Worm (Caenorhabditis elegans) whole organism, young adult: ENCODE measurements around the gene E02H1.5.

ENCODE experiments used
- B0019.2 ChIP-seq: fragments of 200-800 bp; sonication (Bioruptor generic); conservative IDR thresholded peaks from 2 replicates; pipeline ENCODE4 v1.3.6; 2022; ENCODE audit warnings: missing genetic modification reagents, missing genetic modification characterization, missing compliant biosample characterization
- B0035.1 ChIP-seq: sonication (generic microtip); optimal IDR thresholded peaks from 2 replicates; lab custom pipeline; 2016; ENCODE audit warnings: missing genetic modification characterization, mild to moderate bottlenecking, missing compliant biosample characterization, missing genotype, missing genetic modification reagents
- C06A6.2 ChIP-seq: fragments of 200-800 bp; sonication (Bioruptor generic); conservative IDR thresholded peaks from 2 replicates; pipeline ENCODE4 v1.3.6; 2022; ENCODE audit warnings: missing genetic modification characterization, missing compliant biosample characterization
- D2030.7 ChIP-seq: fragments of 200-800 bp; sonication (Bioruptor generic); IDR thresholded peaks from 2 replicates; pipeline ENCODE4 v1.3.6; 2022; ENCODE audit warnings: missing genetic modification reagents, missing genetic modification characterization, missing compliant biosample characterization
- F33H1.4 ChIP-seq: fragments of 200-800 bp; sonication (Bioruptor generic); IDR thresholded peaks from 2 replicates; pipeline ENCODE4 v1.3.6; 2022; ENCODE audit warnings: missing genetic modification reagents, missing genetic modification characterization, missing compliant biosample characterization
- F39B2.1 ChIP-seq: fragments of 200-800 bp; sonication (Bioruptor generic); IDR thresholded peaks from 2 replicates; pipeline ENCODE4 v1.3.6; 2022; ENCODE audit warnings: missing genetic modification reagents, missing genetic modification characterization, missing compliant biosample characterization
- F49E8.2 ChIP-seq: sonication (generic microtip); optimal IDR thresholded peaks from 3 replicates; lab custom pipeline; 2017; ENCODE audit warnings: missing genetic modification characterization, mild to moderate bottlenecking, missing compliant biosample characterization, antibody characterized with exemption, moderate library complexity; ENCODE audit not compliant: insufficient read depth
- K12H6.12 ChIP-seq: fragments of 200-800 bp; sonication (Bioruptor generic); optimal IDR thresholded peaks from 2 replicates; lab custom pipeline; 2018; ENCODE audit warnings: mild to moderate bottlenecking, missing genetic modification characterization, missing compliant biosample characterization
- Y53F4B.3 ChIP-seq: fragments of 200-800 bp; sonication (Bioruptor generic); IDR thresholded peaks from 2 replicates; pipeline ENCODE4 v1.3.6; 2022; ENCODE audit warnings: missing genetic modification reagents, missing genetic modification characterization, missing compliant biosample characterization
- Y95B8A.8 ChIP-seq: fragments of 200-800 bp; sonication (Bioruptor generic); IDR thresholded peaks from 2 replicates; pipeline ENCODE4 v1.3.6; 2022; ENCODE audit warnings: missing genetic modification reagents, missing genetic modification characterization, missing compliant biosample characterization
- ZK185.1 ChIP-seq: sonication (generic microtip); optimal IDR thresholded peaks from 2 replicates; lab custom pipeline; 2016; ENCODE audit warnings: mild to moderate bottlenecking, missing genetic modification characterization, missing compliant biosample characterization; ENCODE audit not compliant: poor library complexity, severe bottlenecking
- ama-1 ChIP-seq, 3 experiments: fragments of 150-350 bp in 1 of 3; sonication (generic microtip) in 2 of 3; optimal IDR thresholded peaks; 2 replicates each; lab custom pipeline; 2014 to 2018; ENCODE audit warnings: missing biosample characterization in 2 of 3, missing genetic modification characterization in 2 of 3, missing genetic modification reagents in 2 of 3
- atf-7 ChIP-seq: sonication (generic microtip); optimal IDR thresholded peaks from 2 replicates; lab custom pipeline; 2017; ENCODE audit warnings: mild to moderate bottlenecking, missing genetic modification characterization, missing compliant biosample characterization
- athp-1 ChIP-seq: sonication (generic microtip); optimal IDR thresholded peaks from 2 replicates; lab custom pipeline; 2017; ENCODE audit warnings: mild to moderate bottlenecking, missing genetic modification characterization, missing compliant biosample characterization
- attf-5 ChIP-seq: fragments of 200-800 bp; sonication (Bioruptor generic); optimal IDR thresholded peaks from 2 replicates; lab custom pipeline; 2018; ENCODE audit warnings: mild to moderate bottlenecking, missing genetic modification characterization, missing compliant biosample characterization
- attf-6 ChIP-seq: fragments of 200-800 bp; sonication (Bioruptor generic); IDR thresholded peaks from 2 replicates; pipeline ENCODE4 v1.3.6; 2022; ENCODE audit warnings: missing genetic modification reagents, missing genetic modification characterization, missing compliant biosample characterization
- bed-1 ChIP-seq: fragments of 200-800 bp; sonication (Bioruptor generic); IDR thresholded peaks from 2 replicates; pipeline ENCODE4 v1.3.6; 2022; ENCODE audit warnings: missing genetic modification reagents, missing genetic modification characterization, missing compliant biosample characterization
- ceh-100 ChIP-seq: fragments of 200-800 bp; sonication (Bioruptor generic); IDR thresholded peaks from 2 replicates; pipeline ENCODE4 v1.3.6; 2022; ENCODE audit warnings: missing genetic modification reagents, missing genetic modification characterization, missing compliant biosample characterization
- ceh-40 ChIP-seq: fragments of 200-800 bp; sonication (Bioruptor generic); IDR thresholded peaks from 2 replicates; pipeline ENCODE4 v1.3.6; 2022; ENCODE audit warnings: missing genetic modification characterization, missing compliant biosample characterization
- ceh-79 ChIP-seq: sonication (generic microtip); optimal IDR thresholded peaks from 2 replicates; lab custom pipeline; 2017; ENCODE audit warnings: mild to moderate bottlenecking, missing genetic modification characterization, missing compliant biosample characterization
- ceh-91 ChIP-seq: fragments of 200-800 bp; sonication (Bioruptor generic); IDR thresholded peaks from 2 replicates; pipeline ENCODE4 v1.3.6; 2022; ENCODE audit warnings: missing genetic modification reagents, missing genetic modification characterization, missing compliant biosample characterization
- chd-7 ChIP-seq: sonication (generic microtip); optimal IDR thresholded peaks from 2 replicates; lab custom pipeline; 2016; ENCODE audit warnings: mild to moderate bottlenecking, missing genetic modification characterization, moderate library complexity, missing compliant biosample characterization
- dpl-1 ChIP-seq: fragments of 150-350 bp; optimal IDR thresholded peaks from 2 replicates; lab custom pipeline; 2014; ENCODE audit warnings: missing biosample characterization, missing genetic modification reagents, missing genetic modification characterization
- ets-4 ChIP-seq: fragments of 200-800 bp; sonication (Bioruptor generic); optimal IDR thresholded peaks from 2 replicates; lab custom pipeline; 2018; ENCODE audit warnings: mild to moderate bottlenecking, missing genetic modification characterization, missing compliant biosample characterization
- fkh-3 ChIP-seq: sonication (generic microtip); optimal IDR thresholded peaks from 2 replicates; lab custom pipeline; 2016; ENCODE audit warnings: mild to moderate bottlenecking, missing genetic modification characterization, missing compliant biosample characterization
- gei-17 ChIP-seq: fragments of 200-800 bp; sonication (Bioruptor generic); optimal IDR thresholded peaks from 2 replicates; lab custom pipeline; 2018; ENCODE audit warnings: mild to moderate bottlenecking, missing genetic modification characterization, missing compliant biosample characterization
- hrde-1 ChIP-seq: sonication (generic microtip); optimal IDR thresholded peaks from 2 replicates; lab custom pipeline; 2016; ENCODE audit warnings: missing genetic modification characterization, mild to moderate bottlenecking, missing compliant biosample characterization, moderate library complexity, missing genotype, missing genetic modification reagents, borderline replicate concordance
- let-526 ChIP-seq: fragments of 200-800 bp; sonication (Bioruptor generic); IDR thresholded peaks from 2 replicates; pipeline ENCODE4 v1.3.6; 2022; ENCODE audit warnings: missing genetic modification reagents, missing genetic modification characterization, missing compliant biosample characterization
- lin-35 ChIP-seq, 3 experiments: fragments of 150-350 bp in 2 of 3; sonication (generic microtip) in 1 of 3; optimal IDR thresholded peaks; 2 replicates each; lab custom pipeline; 2014 to 2018; ENCODE audit warnings: missing biosample characterization in 3 of 3, missing genetic modification characterization in 3 of 3, missing genetic modification reagents in 3 of 3
- lir-1 ChIP-seq: fragments of 200-800 bp; sonication (Bioruptor generic); conservative IDR thresholded peaks from 2 replicates; pipeline ENCODE4 v1.3.6; 2022; ENCODE audit warnings: missing genetic modification reagents, missing genetic modification characterization, missing compliant biosample characterization
- madf-6 ChIP-seq: fragments of 200-800 bp; sonication (Bioruptor generic); IDR thresholded peaks from 2 replicates; pipeline ENCODE4 v1.3.6; 2022; ENCODE audit warnings: missing genetic modification reagents, missing genetic modification characterization, missing compliant biosample characterization
- mcd-1 ChIP-seq: fragments of 200-800 bp; sonication (Bioruptor generic); IDR thresholded peaks from 2 replicates; pipeline ENCODE4 v1.3.6; 2022; ENCODE audit warnings: missing genetic modification reagents, missing genetic modification characterization, missing compliant biosample characterization
- nhr-120 ChIP-seq: fragments of 200-800 bp; sonication (Bioruptor generic); IDR thresholded peaks from 2 replicates; pipeline ENCODE4 v1.3.6; 2022; ENCODE audit warnings: missing genetic modification characterization, missing compliant biosample characterization
- nhr-90 ChIP-seq: sonication (generic microtip); optimal IDR thresholded peaks from 2 replicates; lab custom pipeline; 2016; ENCODE audit warnings: missing genotype, mild to moderate bottlenecking, missing genetic modification characterization, missing compliant biosample characterization
- pbrm-1 ChIP-seq: fragments of 200-800 bp; sonication (Bioruptor generic); IDR thresholded peaks from 2 replicates; pipeline ENCODE4 v1.3.6; 2022; ENCODE audit warnings: missing genetic modification reagents, missing genetic modification characterization, missing compliant biosample characterization
- pha-4 ChIP-seq: fragments of 150-350 bp; sonication (generic microtip); optimal IDR thresholded peaks from 2 replicates; lab custom pipeline; 2014; ENCODE audit warnings: missing biosample characterization, missing genetic modification reagents, missing genetic modification characterization
- repo-1 ChIP-seq: sonication (generic microtip); optimal IDR thresholded peaks from 2 replicates; lab custom pipeline; 2017; ENCODE audit warnings: mild to moderate bottlenecking, missing genetic modification characterization, missing compliant biosample characterization
- rpc-1 ChIP-seq, 2 experiments: fragments of 150-350 bp in 1 of 2; sonication (generic microtip) in 1 of 2; optimal IDR thresholded peaks; 2 replicates each; lab custom pipeline; 2014 to 2018; ENCODE audit warnings: missing biosample characterization in 1 of 2, missing genetic modification characterization in 1 of 2, missing genetic modification reagents in 1 of 2, missing genotype in 1 of 2
- sea-2 ChIP-seq: fragments of 200-800 bp; sonication (Bioruptor generic); IDR thresholded peaks from 2 replicates; pipeline ENCODE4 v1.3.6; 2022; ENCODE audit warnings: missing genetic modification characterization, missing compliant biosample characterization
- snpc-4 ChIP-seq, 5 experiments: fragments of 150-350 bp in 1 of 5; sonication (generic microtip) in 4 of 5; optimal IDR thresholded peaks; 2 replicates each; lab custom pipeline; 2014 to 2018; ENCODE audit warnings: missing genetic modification characterization in 5 of 5, missing biosample characterization in 3 of 5, antibody characterized with exemption in 2 of 5, mild to moderate bottlenecking in 2 of 5, missing compliant biosample characterization in 2 of 5, missing genotype in 2 of 5, moderate library complexity in 2 of 5, missing genetic modification reagents in 1 of 5
- somi-1 ChIP-seq: fragments of 200-800 bp; sonication (Bioruptor generic); optimal IDR thresholded peaks from 2 replicates; lab custom pipeline; 2018; ENCODE audit warnings: mild to moderate bottlenecking, missing genetic modification characterization, missing compliant biosample characterization
- sptf-2 ChIP-seq: fragments of 200-800 bp; sonication (Bioruptor generic); optimal IDR thresholded peaks from 2 replicates; lab custom pipeline; 2018; ENCODE audit warnings: mild to moderate bottlenecking, missing genetic modification characterization, missing compliant biosample characterization
- tbx-9 ChIP-seq: sonication (generic microtip); optimal IDR thresholded peaks from 2 replicates; lab custom pipeline; 2016; ENCODE audit warnings: borderline replicate concordance, missing genetic modification characterization, inconsistent platforms, missing compliant biosample characterization
- tlf-1 ChIP-seq: fragments of 200-800 bp; sonication (Bioruptor generic); optimal IDR thresholded peaks from 2 replicates; lab custom pipeline; 2018; ENCODE audit warnings: mild to moderate bottlenecking, missing genetic modification characterization, missing compliant biosample characterization
- unc-130 ChIP-seq: sonication (generic microtip); optimal IDR thresholded peaks from 2 replicates; lab custom pipeline; 2016; ENCODE audit warnings: missing genetic modification reagents, missing genetic modification characterization, missing compliant biosample characterization
- ztf-25 ChIP-seq: fragments of 200-800 bp; sonication (Bioruptor generic); IDR thresholded peaks from 2 replicates; pipeline ENCODE4 v1.3.6; 2022; ENCODE audit warnings: missing genetic modification reagents, missing genetic modification characterization, missing compliant biosample characterization

Gene E02H1.5

DNA sequence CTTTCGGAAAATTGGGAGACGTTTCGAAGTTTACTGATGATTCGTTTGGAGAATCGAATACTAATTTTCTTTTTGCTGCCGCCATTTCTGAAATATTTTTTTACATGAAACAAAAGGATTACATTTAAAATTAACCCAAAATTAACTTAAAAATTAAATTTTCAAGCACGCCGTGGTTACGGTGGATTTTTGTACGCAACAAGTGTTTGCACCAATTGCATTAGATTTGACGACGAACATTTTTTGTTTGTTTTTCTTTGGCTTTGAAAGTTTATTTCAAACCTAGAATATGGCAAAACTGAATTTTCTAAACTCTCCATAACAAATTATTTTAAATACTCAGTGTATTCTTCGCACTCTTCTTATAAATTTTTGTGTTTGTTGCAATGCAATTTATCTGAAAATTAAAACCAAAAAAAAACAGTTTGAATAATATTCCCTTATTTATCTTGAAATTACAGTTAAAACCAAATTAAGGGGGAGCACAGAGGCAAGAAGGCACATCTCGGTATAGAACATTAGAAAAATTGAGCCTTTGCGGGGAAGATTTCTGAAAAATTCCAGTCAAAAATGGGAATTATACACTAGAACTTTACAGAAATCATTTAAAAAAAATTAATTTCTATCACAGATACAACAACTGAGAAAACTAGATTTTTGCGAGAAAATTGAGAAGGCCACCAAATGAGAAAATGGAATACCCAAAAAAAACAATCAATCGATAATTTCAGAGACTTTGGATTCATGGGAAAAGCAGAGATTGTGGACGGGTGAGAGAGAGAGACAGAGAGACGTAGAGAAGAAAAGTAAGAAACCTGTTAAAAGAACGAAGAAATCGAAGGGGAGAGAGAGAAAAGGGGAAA lies 22.2 kb downstream of the E02H1.5 start, which contains the start of gene hal-3 (continued):
- TF ChIP-seq B0019.2 (GFP tag; lab: Robert Waterston, UW) (no peak), ceh-79 (tag; lab: Kevin White, UChicago) (peak; percentile 46), Y53F4B.3 (GFP tag; lab: Robert Waterston, UW) (no peak), Y95B8A.8 (0 out of 2 replicates have a peak, but pooled peaks have one; percentile 52), sea-2 (GFP tag; lab: Robert Waterston, UW) (no peak), F39B2.1 (GFP tag; lab: Robert Waterston, UW) (no peak), ets-4 (GFP tag; lab: Kevin White, UChicago) (no peak), tlf-1 (GFP tag; lab: Kevin White, UChicago) (peak; percentile 21), lin-35 (GFP tag; optimal IDR thresholded peaks at IDR 0.05; lab: Kevin White, UChicago) (no peak), nhr-120 (GFP tag; lab: Robert Waterston, UW) (no peak), ZK185.1 (tag; lab: Kevin White, UChicago) (peak; percentile 36), snpc-4 (GFP tag; optimal IDR thresholded peaks at IDR 0.05; lab: Kevin White, UChicago) (no peak), snpc-4 (tag; optimal IDR thresholded peaks at IDR 0.05; lab: Kevin White, UChicago) (no peak), chd-7 (tag; lab: Kevin White, UChicago) (no peak), sptf-2 (GFP tag; lab: Kevin White, UChicago) (no peak), dpl-1 (GFP tag; lab: Kevin White, UChicago) (no peak), ceh-100 (GFP tag; lab: Robert Waterston, UW) (no peak), mcd-1 (GFP tag; lab: Robert Waterston, UW) (0 out of 2 replicates have a peak, but pooled peaks have one; percentile 16), tbx-9 (tag; lab: Kevin White, UChicago) (no peak), F33H1.4 (GFP tag; lab: Robert Waterston, UW) (no peak), fkh-3 (tag; lab: Kevin White, UChicago) (no peak), repo-1 (peak; percentile 60), F49E8.2 (no peak), pha-4 (tag; lab: Kevin White, UChicago) (no peak), pbrm-1 (no peak; the same call in 1 of the 2 replicates), hrde-1 (tag; lab: Kevin White, UChicago) (no peak), gei-17 (GFP tag; lab: Kevin White, UChicago) (no peak), K12H6.12 (tag; lab: Kevin White, UChicago) (no peak), ceh-91 (GFP tag; lab: Robert Waterston, UW) (no peak), madf-6 (peak; percentile 48; the same call in 1 of the 2 replicates), atf-7 (no peak), attf-6 (GFP tag; lab: Robert Waterston, UW) (no peak), C06A6.2 (GFP tag; lab: Robert Waterston, UW) (no peak), ceh-40 (GFP tag; lab: Robert Waterston, UW) (no peak), nhr-90 (tag; lab: Kevin White, UChicago) (peak; percentile 24), athp-1 (tag; lab: Kevin White, UChicago) (no peak), ztf-25 (GFP tag; lab: Robert Waterston, UW) (peak; percentile 52; the same call in 1 of the 2 replicates), B0035.1 (no peak), lir-1 (GFP tag; lab: Robert Waterston, UW) (no peak), let-526 (GFP tag; lab: Robert Waterston, UW) (no peak), D2030.7 (no peak), somi-1 (no peak), attf-5 (GFP tag; lab: Kevin White, UChicago) (no peak), unc-130 (GFP tag; lab: Kevin White, UChicago) (no peak), bed-1 (GFP tag; lab: Robert Waterston, UW) (no peak), ama-1 (optimal IDR thresholded peaks at IDR 0.05; lab: Kevin White, UChicago) (peak; percentile 77), ama-1 (GFP tag; optimal IDR thresholded peaks at IDR 0.05; lab: Kevin White, UChicago) (no peak), rpc-1 (optimal IDR thresholded peaks at IDR 0.05; lab: Kevin White, UChicago) (no peak), rpc-1 (tag; optimal IDR thresholded peaks at IDR 0.05; lab: Kevin White, UChicago) (no peak)
